Fruit fly (Drosophila melanogaster) whole organism, embryonic: Measurements from ENCODE around the gene Nepl3.

Experiments used
- Ada2b ChIP-seq: fragments of 200-800 bp; sonication (Bioruptor generic); IDR thresholded peaks from 2 replicates; pipeline ENCODE4 v1.3.6; 2022; ENCODE audit warnings: missing biosample characterization, missing genetic modification characterization
- Antp ChIP-seq: fragments of 200-800 bp; sonication (Bioruptor generic); optimal IDR thresholded peaks from 3 replicates; lab custom pipeline; 2016; ENCODE audit warnings: missing biosample characterization, missing genetic modification characterization
- CG1024 ChIP-seq: fragments of 200-800 bp; sonication (Bioruptor generic); IDR thresholded peaks from 2 replicates; pipeline ENCODE4 v1.3.6; 2022; ENCODE audit warnings: missing biosample characterization, missing genetic modification characterization
- CG12236 ChIP-seq: fragments of 200-800 bp; sonication (Bioruptor generic); optimal IDR thresholded peaks from 2 replicates; lab custom pipeline; 2016; ENCODE audit warnings: missing biosample characterization, missing genetic modification characterization
- CG15514 ChIP-seq: fragments of 200-800 bp; sonication (Bioruptor generic); optimal IDR thresholded peaks from 3 replicates; lab custom pipeline; 2017; ENCODE audit warnings: missing biosample characterization, missing genetic modification characterization, mild to moderate bottlenecking, moderate library complexity, missing genetic modification reagents
- CG16813 ChIP-seq: fragments of 200-800 bp; sonication (Bioruptor generic); IDR thresholded peaks from 3 replicates; pipeline ENCODE4 v1.3.6; 2022; ENCODE audit warnings: missing biosample characterization, missing genetic modification characterization; ENCODE audit not compliant: partially characterized antibody
- CG17612 ChIP-seq: fragments of 200-800 bp; sonication (Bioruptor generic); IDR thresholded peaks from 2 replicates; pipeline ENCODE4 v1.3.6; 2022; ENCODE audit warnings: missing biosample characterization, missing genetic modification characterization
- CG4360 ChIP-seq: fragments of 200-800 bp; sonication (Bioruptor generic); IDR thresholded peaks from 2 replicates; pipeline ENCODE4 v1.3.6; 2022; ENCODE audit warnings: missing biosample characterization, missing genetic modification characterization
- CG43689 ChIP-seq: fragments of 200-800 bp; sonication (Bioruptor generic); IDR thresholded peaks from 2 replicates; pipeline ENCODE4 v1.3.6; 2022; ENCODE audit warnings: missing biosample characterization, missing genetic modification characterization
- CG4617 ChIP-seq: fragments of 200-800 bp; sonication (Bioruptor generic); optimal IDR thresholded peaks from 3 replicates; lab custom pipeline; 2016; ENCODE audit warnings: missing biosample characterization, missing genetic modification characterization, borderline replicate concordance
- CG4707 ChIP-seq: fragments of 200-800 bp; sonication (Bioruptor generic); optimal IDR thresholded peaks from 2 replicates; lab custom pipeline; 2018; ENCODE audit warnings: missing biosample characterization, mild to moderate bottlenecking, missing genetic modification characterization, moderate library complexity
- CG6689 ChIP-seq: fragments of 200-800 bp; sonication (Bioruptor generic); IDR thresholded peaks from 2 replicates; pipeline ENCODE4 v1.3.6; 2022; ENCODE audit warnings: missing biosample characterization, missing genetic modification characterization
- CG6791 ChIP-seq: fragments of 200-800 bp; sonication (Bioruptor generic); IDR thresholded peaks from 3 replicates; pipeline ENCODE4 v1.3.6; 2022; ENCODE audit warnings: missing biosample characterization, missing genetic modification characterization; ENCODE audit not compliant: partially characterized antibody
- CG7372 ChIP-seq: fragments of 200-800 bp; sonication (Bioruptor generic); IDR thresholded peaks from 2 replicates; pipeline ENCODE4 v1.3.6; 2022; ENCODE audit warnings: missing biosample characterization, missing genetic modification characterization
- CG8388 ChIP-seq: fragments of 200-800 bp; sonication (Bioruptor generic); optimal IDR thresholded peaks from 2 replicates; lab custom pipeline; 2019; ENCODE audit warnings: missing biosample characterization, mild to moderate bottlenecking, missing genetic modification characterization, moderate library complexity
- CkIIα-i1 ChIP-seq: fragments of 200-800 bp; sonication (Bioruptor generic); IDR thresholded peaks from 2 replicates; pipeline ENCODE4 v1.3.6; 2022; ENCODE audit warnings: missing biosample characterization, missing genetic modification characterization
- Deaf1 ChIP-seq: fragments of 200-800 bp; optimal IDR thresholded peaks from 3 replicates; lab custom pipeline; 2019; ENCODE audit warnings: missing biosample characterization, mild to moderate bottlenecking, missing genetic modification characterization, moderate library complexity
- HmgZ ChIP-seq: fragments of 200-800 bp; sonication (Bioruptor generic); optimal IDR thresholded peaks from 2 replicates; lab custom pipeline; 2018; ENCODE audit warnings: missing biosample characterization, mild to moderate bottlenecking, missing genetic modification characterization
- Med ChIP-seq: fragments of 200-800 bp; sonication (Bioruptor generic); peaks from one replicate; lab custom pipeline; 2016; ENCODE audit warnings: missing biosample characterization, missing genetic modification characterization, mild to moderate bottlenecking, inconsistent platforms, moderate library complexity
- Meics ChIP-seq: fragments of 200-800 bp; sonication (Bioruptor generic); optimal IDR thresholded peaks from 2 replicates; lab custom pipeline; 2017; ENCODE audit warnings: missing biosample characterization, mild to moderate bottlenecking, missing genetic modification characterization
- Myb ChIP-seq: fragments of 200-800 bp; sonication (Bioruptor generic); optimal IDR thresholded peaks from 2 replicates; lab custom pipeline; 2016; ENCODE audit warnings: missing biosample characterization, missing genetic modification characterization
- NK7.1 ChIP-seq: fragments of 200-800 bp; sonication (Bioruptor generic); optimal IDR thresholded peaks from 3 replicates; lab custom pipeline; 2016; ENCODE audit warnings: missing biosample characterization, missing genetic modification characterization
- Neu2 ChIP-seq: fragments of 200-800 bp; sonication (Bioruptor generic); optimal IDR thresholded peaks from 3 replicates; lab custom pipeline; 2016; ENCODE audit warnings: missing biosample characterization, missing genetic modification characterization, borderline replicate concordance
- Oaz ChIP-seq: fragments of 200-800 bp; sonication (Bioruptor generic); IDR thresholded peaks from 2 replicates; pipeline ENCODE4 v1.3.6; 2022; ENCODE audit warnings: missing biosample characterization, missing genetic modification characterization
- Pdp1 ChIP-seq, 2 experiments: fragments of 200-800 bp; sonication (Bioruptor generic); optimal IDR thresholded peaks; 3 replicates each; lab custom pipeline; 2016; ENCODE audit warnings: missing biosample characterization in 2 of 2, missing genetic modification characterization in 2 of 2, mild to moderate bottlenecking in 1 of 2, moderate library complexity in 1 of 2
- Spps ChIP-seq: fragments of 200-800 bp; sonication (Bioruptor generic); optimal IDR thresholded peaks from 2 replicates; lab custom pipeline; 2018; ENCODE audit warnings: missing biosample characterization, mild to moderate bottlenecking, missing genetic modification characterization
- Taf1 ChIP-seq: fragments of 200-800 bp; sonication (Bioruptor generic); IDR thresholded peaks from 2 replicates; pipeline ENCODE4 v1.3.6; 2022; ENCODE audit warnings: missing biosample characterization, missing genetic modification characterization
- Trl ChIP-seq, 3 experiments: fragments of >200 bp in 2 of 3; fragments of 200-800 bp in 1 of 3; sonication (Bioruptor generic) in 1 of 3; optimal IDR thresholded peaks; 2 replicates in 1 of 3; 3 replicates in 2 of 3; lab custom pipeline; 2016 to 2017; ENCODE audit warnings: missing biosample characterization in 1 of 3, missing genetic modification characterization in 1 of 3
- ara ChIP-seq: fragments of 200-800 bp; sonication (Bioruptor generic); IDR thresholded peaks from 2 replicates; pipeline ENCODE4 v1.3.6; 2022; ENCODE audit warnings: missing biosample characterization, missing genetic modification characterization
- bowl ChIP-seq: fragments of 200-800 bp; sonication (Bioruptor generic); IDR thresholded peaks from 2 replicates; pipeline ENCODE4 v1.3.6; 2022; ENCODE audit warnings: missing biosample characterization, missing genetic modification characterization
- ci ChIP-seq: fragments of 200-800 bp; sonication (Bioruptor generic); IDR thresholded peaks from 3 replicates; pipeline ENCODE4 v1.3.6; 2022; ENCODE audit warnings: missing biosample characterization, missing genetic modification characterization
- disco-r ChIP-seq: fragments of 200-800 bp; sonication (Bioruptor generic); optimal IDR thresholded peaks from 2 replicates; lab custom pipeline; 2016; ENCODE audit warnings: missing biosample characterization, missing genetic modification characterization
- dmrt99B ChIP-seq: fragments of 200-800 bp; sonication (Bioruptor generic); optimal IDR thresholded peaks from 2 replicates; lab custom pipeline; 2018; ENCODE audit warnings: missing biosample characterization, mild to moderate bottlenecking, missing genetic modification characterization, moderate library complexity
- dpn ChIP-seq, 2 experiments: fragments of 200-800 bp; sonication (Bioruptor generic); optimal IDR thresholded peaks; 3 replicates each; lab custom pipeline; 2016; ENCODE audit warnings: missing biosample characterization in 2 of 2, missing genetic modification characterization in 2 of 2
- fd102C ChIP-seq: fragments of 200-800 bp; sonication (Bioruptor generic); optimal IDR thresholded peaks from 2 replicates; lab custom pipeline; 2018; ENCODE audit warnings: missing biosample characterization, mild to moderate bottlenecking, missing genetic modification characterization, moderate library complexity
- gem ChIP-seq: fragments of 200-800 bp; sonication (Bioruptor generic); optimal IDR thresholded peaks from 2 replicates; lab custom pipeline; 2019; ENCODE audit warnings: missing biosample characterization, mild to moderate bottlenecking, missing genetic modification characterization, moderate library complexity
- gsb-n ChIP-seq: fragments of 200-800 bp; sonication (Bioruptor generic); optimal IDR thresholded peaks from 3 replicates; lab custom pipeline; 2018; ENCODE audit warnings: missing biosample characterization, mild to moderate bottlenecking, missing genetic modification characterization
- h ChIP-seq: fragments of >200 bp; optimal IDR thresholded peaks from 2 replicates; lab custom pipeline; 2017
- her ChIP-seq: fragments of 200-800 bp; sonication (Bioruptor generic); optimal IDR thresholded peaks from 2 replicates; lab custom pipeline; 2016; ENCODE audit warnings: missing biosample characterization, missing genetic modification characterization
- kay ChIP-seq: fragments of 200-800 bp; sonication (Bioruptor generic); optimal IDR thresholded peaks from 2 replicates; lab custom pipeline; 2016; ENCODE audit warnings: missing biosample characterization, missing genetic modification characterization
- klu ChIP-seq: fragments of 200-800 bp; sonication (Bioruptor generic); IDR thresholded peaks from 2 replicates; pipeline ENCODE4 v1.3.6; 2022; ENCODE audit warnings: missing biosample characterization, missing genetic modification characterization
- lab ChIP-seq: fragments of 200-800 bp; sonication (Bioruptor generic); optimal IDR thresholded peaks from 3 replicates; lab custom pipeline; 2017; ENCODE audit warnings: missing biosample characterization, missing genetic modification characterization, mild to moderate bottlenecking, moderate library complexity, missing genetic modification reagents
- odd ChIP-seq: fragments of 200-800 bp; sonication (Bioruptor generic); optimal IDR thresholded peaks from 2 replicates; lab custom pipeline; 2017; ENCODE audit warnings: missing biosample characterization, mild to moderate bottlenecking, missing genetic modification characterization
- otp ChIP-seq: fragments of 200-800 bp; sonication (Bioruptor generic); IDR thresholded peaks from 3 replicates; pipeline ENCODE4, ENCODE4 v1.3.6; 2022; ENCODE audit warnings: missing biosample characterization, missing genetic modification characterization
- run ChIP-seq: fragments of 200-800 bp; sonication (Bioruptor generic); optimal IDR thresholded peaks from 3 replicates; lab custom pipeline; 2018; ENCODE audit warnings: missing biosample characterization, mild to moderate bottlenecking, missing genetic modification characterization
- sim ChIP-seq: fragments of 200-800 bp; sonication (Bioruptor generic); IDR thresholded peaks from 2 replicates; pipeline ENCODE4 v1.3.6; 2022; ENCODE audit warnings: missing biosample characterization, missing genetic modification characterization
- sima ChIP-seq: fragments of 200-800 bp; sonication (Bioruptor generic); optimal IDR thresholded peaks from 2 replicates; lab custom pipeline; 2016; ENCODE audit warnings: missing biosample characterization, missing genetic modification characterization
- sisA ChIP-seq: fragments of 200-800 bp; sonication (Bioruptor generic); IDR thresholded peaks from 2 replicates; pipeline ENCODE4 v1.3.6; 2022; ENCODE audit warnings: missing biosample characterization, missing genetic modification characterization
- slp2 ChIP-seq: fragments of 200-800 bp; sonication (Bioruptor generic); optimal IDR thresholded peaks from 2 replicates; lab custom pipeline; 2016; ENCODE audit warnings: missing biosample characterization, missing genetic modification characterization
- ssp ChIP-seq: fragments of 200-800 bp; sonication (Bioruptor generic); IDR thresholded peaks from 2 replicates; pipeline ENCODE4 v1.3.6; 2022; ENCODE audit warnings: missing biosample characterization, missing genetic modification characterization
- vvl ChIP-seq: fragments of 200-800 bp; sonication (Bioruptor generic); IDR thresholded peaks from 2 replicates; pipeline ENCODE4 v1.3.6; 2022; ENCODE audit warnings: missing biosample characterization, missing genetic modification characterization
- wor ChIP-seq: fragments of 200-800 bp; sonication (Bioruptor generic); IDR thresholded peaks from 2 replicates; pipeline ENCODE4 v1.3.6; 2022; ENCODE audit warnings: missing biosample characterization, missing genetic modification characterization

Nepl3 gene

dm6 chr2L:5085561-5085960, 27.5 kb upstream of the Nepl3 start (continued):
- TF ChIP-seq run (tag; lab: Kevin White, UChicago) (no peak), sima (GFP tag; lab: Kevin White, UChicago) (no peak), CG43689 (GFP tag; lab: Robert Waterston, UW) (no peak), bowl (no peak), Med (peak; percentile 23), otp (GFP tag; lab: Robert Waterston, UW) (0 out of 3 replicates have a peak, but pooled peaks have one; percentile 18), Myb (GFP tag; lab: Kevin White, UChicago) (no peak), CG15514 (GFP tag; lab: Kevin White, UChicago) (no peak), gem (peak; percentile 58), Pdp1 (GFP tag; optimal IDR thresholded peaks at IDR 0.05; lab: Kevin White, UChicago) (no peak), Spps (no peak), CkIIα-i1 (GFP tag; lab: Robert Waterston, UW) (no peak), her (no peak), kay (no peak), Neu2 (GFP tag; lab: Kevin White, UChicago) (no peak), ara (GFP tag; lab: Robert Waterston, UW) (no peak), gsb-n (tag; lab: Kevin White, UChicago) (no peak), dmrt99B (tag; lab: Kevin White, UChicago) (peak; percentile 12), CG17612 (no peak), wor (GFP tag; lab: Robert Waterston, UW) (no peak), dpn (GFP tag; optimal IDR thresholded peaks at IDR 0.05; lab: Kevin White, UChicago) (peak in 1 of 2 experiments; percentile 5), CG8388 (peak; percentile 16), vvl (GFP tag; lab: Robert Waterston, UW) (peak; percentile 22; the same call in 1 of the 2 replicates), ci (GFP tag; lab: Robert Waterston, UW) (no peak), klu (GFP tag; lab: Robert Waterston, UW) (no peak), CG7372 (no peak), CG4360 (GFP tag; lab: Robert Waterston, UW) (no peak), CG6689 (GFP tag; lab: Robert Waterston, UW) (no peak), CG6791 (GFP tag; lab: Robert Waterston, UW) (no peak), CG1024 (0 out of 2 replicates have a peak, but pooled peaks have one; percentile 10), Deaf1 (tag; lab: Kevin White, UChicago) (no peak), Meics (no peak), Ada2b (GFP tag; lab: Robert Waterston, UW) (0 out of 2 replicates have a peak, but pooled peaks have one; percentile 23), CG4617 (GFP tag; lab: Kevin White, UChicago) (no peak), disco-r (GFP tag; lab: Kevin White, UChicago) (no peak), Antp (GFP tag; lab: Kevin White, UChicago) (no peak), NK7.1 (no peak), ssp (no peak), fd102C (no peak), sim (GFP tag; lab: Robert Waterston, UW) (no peak), odd (GFP tag; lab: Kevin White, UChicago) (no peak), h (no peak), HmgZ (tag; lab: Kevin White, UChicago) (no peak), Oaz (GFP tag; lab: Robert Waterston, UW) (no peak), sisA (GFP tag; lab: Robert Waterston, UW) (peak; percentile 23; the same call in 1 of the 2 replicates), CG12236 (GFP tag; lab: Kevin White, UChicago) (no peak), Taf1 (GFP tag; lab: Robert Waterston, UW) (no peak), CG16813 (no peak), CG4707 (GFP tag; lab: Kevin White, UChicago) (no peak), slp2 (no peak), lab (GFP tag; lab: Kevin White, UChicago) (peak; percentile 37), Trl (optimal IDR thresholded peaks at IDR 0.05; lab: Kevin White, UChicago) (no peak), Trl (GFP tag; optimal IDR thresholded peaks at IDR 0.05; lab: Kevin White, UChicago) (no peak)
